Fruit fly (Drosophila melanogaster) whole organism, embryonic: Measurements from ENCODE around the gene Fst.
A peak's percentile ranks its signal among the peaks of the same experiment; 100 is the strongest.

Source experiments
- Antp ChIP-seq: fragments of 200-800 bp; sonication (Bioruptor generic); optimal IDR thresholded peaks from 3 replicates; lab custom pipeline; 2016; ENCODE audit warnings: missing biosample characterization, missing genetic modification characterization
- Asciz ChIP-seq: fragments of 200-800 bp; sonication (Bioruptor generic); optimal IDR thresholded peaks from 2 replicates; lab custom pipeline; 2017; ENCODE audit warnings: missing biosample characterization, mild to moderate bottlenecking, missing genetic modification characterization, missing genetic modification reagents
- Blimp-1 ChIP-seq: fragments of 200-800 bp; sonication (Bioruptor generic); optimal IDR thresholded peaks from 3 replicates; lab custom pipeline; 2018; ENCODE audit warnings: missing biosample characterization, missing genetic modification characterization, mild to moderate bottlenecking, moderate library complexity, missing genetic modification reagents
- CG10147 ChIP-seq: fragments of 200-800 bp; sonication (Bioruptor generic); optimal IDR thresholded peaks from 2 replicates; lab custom pipeline; 2019; ENCODE audit warnings: missing biosample characterization, mild to moderate bottlenecking, missing genetic modification characterization, moderate library complexity
- CG10209 ChIP-seq: fragments of 200-800 bp; sonication (Bioruptor generic); optimal IDR thresholded peaks from 3 replicates; lab custom pipeline; 2017; ENCODE audit warnings: missing biosample characterization, mild to moderate bottlenecking, missing genetic modification characterization, missing genetic modification reagents
- CG10654 ChIP-seq: fragments of 200-800 bp; sonication (Bioruptor generic); optimal IDR thresholded peaks from 2 replicates; lab custom pipeline; 2016; ENCODE audit warnings: missing biosample characterization, missing genetic modification characterization
- CG11085 ChIP-seq: fragments of 200-800 bp; sonication (Bioruptor generic); IDR thresholded peaks from 2 replicates; pipeline ENCODE4 v1.3.6; 2022; ENCODE audit warnings: missing biosample characterization, missing genetic modification characterization
- CG11695 ChIP-seq: fragments of 200-800 bp; sonication (Bioruptor generic); IDR thresholded peaks from 3 replicates; pipeline ENCODE4 v1.3.6; 2022; ENCODE audit warnings: missing biosample characterization, missing genetic modification characterization
- CG12744 ChIP-seq: fragments of 200-800 bp; sonication (Bioruptor generic); optimal IDR thresholded peaks from 2 replicates; lab custom pipeline; 2016; ENCODE audit warnings: missing biosample characterization, missing genetic modification characterization
- CG13296 ChIP-seq: fragments of 200-800 bp; sonication (Bioruptor generic); optimal IDR thresholded peaks from 3 replicates; lab custom pipeline; 2018; ENCODE audit warnings: missing biosample characterization, mild to moderate bottlenecking, missing genetic modification characterization
- CG14014 ChIP-seq: fragments of 200-800 bp; sonication (Bioruptor generic); IDR thresholded peaks from 2 replicates; pipeline ENCODE4 v1.3.6; 2022; ENCODE audit warnings: missing biosample characterization, missing genetic modification characterization
- CG14441 ChIP-seq: fragments of 200-800 bp; sonication (Bioruptor generic); IDR thresholded peaks from 2 replicates; pipeline ENCODE4 v1.3.6; 2022; ENCODE audit warnings: missing biosample characterization, missing genetic modification characterization
- CG17186 ChIP-seq: fragments of 200-800 bp; sonication (Bioruptor generic); optimal IDR thresholded peaks from 3 replicates; lab custom pipeline; 2017; ENCODE audit warnings: missing biosample characterization, missing genetic modification reagents, missing genetic modification characterization
- CG17829 ChIP-seq: fragments of 200-800 bp; optimal IDR thresholded peaks from 2 replicates; lab custom pipeline; 2019; ENCODE audit warnings: missing biosample characterization, mild to moderate bottlenecking, missing genetic modification characterization, moderate library complexity
- CG17912 ChIP-seq: fragments of 200-800 bp; sonication (Bioruptor generic); optimal IDR thresholded peaks from 2 replicates; lab custom pipeline; 2018; ENCODE audit warnings: missing biosample characterization, mild to moderate bottlenecking, missing genetic modification characterization
- CG32532 ChIP-seq: fragments of 200-800 bp; sonication (Bioruptor generic); IDR thresholded peaks from 2 replicates; pipeline ENCODE4 v1.3.6; 2022; ENCODE audit warnings: missing biosample characterization, missing genetic modification characterization
- CG4820 ChIP-seq: fragments of 200-800 bp; sonication (Bioruptor generic); optimal IDR thresholded peaks from 3 replicates; lab custom pipeline; 2016; ENCODE audit warnings: missing biosample characterization, missing genetic modification characterization
- CG6683 ChIP-seq: fragments of 200-800 bp; sonication (Bioruptor generic); optimal IDR thresholded peaks from 2 replicates; lab custom pipeline; 2017; ENCODE audit warnings: missing biosample characterization, mild to moderate bottlenecking, missing genetic modification characterization, missing genetic modification reagents
- CG7372 ChIP-seq: fragments of 200-800 bp; sonication (Bioruptor generic); IDR thresholded peaks from 2 replicates; pipeline ENCODE4 v1.3.6; 2022; ENCODE audit warnings: missing biosample characterization, missing genetic modification characterization
- CG9727 ChIP-seq: fragments of 200-800 bp; sonication (Bioruptor generic); optimal IDR thresholded peaks from 3 replicates; lab custom pipeline; 2017; ENCODE audit warnings: missing biosample characterization, mild to moderate bottlenecking, missing genetic modification characterization
- CHES-1-like ChIP-seq: fragments of 200-800 bp; sonication (Bioruptor generic); optimal IDR thresholded peaks from 2 replicates; lab custom pipeline; 2016; ENCODE audit warnings: missing biosample characterization, missing genetic modification characterization
- Fer2 ChIP-seq: fragments of 200-800 bp; sonication (Bioruptor generic); optimal IDR thresholded peaks from 2 replicates; lab custom pipeline; 2018; ENCODE audit warnings: missing biosample characterization, mild to moderate bottlenecking, missing genetic modification characterization, moderate library complexity
- HmgD ChIP-seq: fragments of 200-800 bp; sonication (Bioruptor generic); optimal IDR thresholded peaks from 3 replicates; lab custom pipeline; 2016; ENCODE audit warnings: missing biosample characterization, missing genetic modification characterization
- HmgZ ChIP-seq: fragments of 200-800 bp; sonication (Bioruptor generic); optimal IDR thresholded peaks from 2 replicates; lab custom pipeline; 2018; ENCODE audit warnings: missing biosample characterization, mild to moderate bottlenecking, missing genetic modification characterization
- MTF-1 ChIP-seq: fragments of 200-800 bp; sonication (Bioruptor generic); optimal IDR thresholded peaks from 2 replicates; lab custom pipeline; 2018; ENCODE audit warnings: missing biosample characterization, mild to moderate bottlenecking, missing genetic modification characterization, borderline replicate concordance
- Med ChIP-seq: fragments of 200-800 bp; sonication (Bioruptor generic); peaks from one replicate; lab custom pipeline; 2016; ENCODE audit warnings: missing biosample characterization, missing genetic modification characterization, mild to moderate bottlenecking, inconsistent platforms, moderate library complexity
- Myb ChIP-seq: fragments of 200-800 bp; sonication (Bioruptor generic); optimal IDR thresholded peaks from 2 replicates; lab custom pipeline; 2016; ENCODE audit warnings: missing biosample characterization, missing genetic modification characterization
- Optix ChIP-seq: fragments of 200-800 bp; sonication (Bioruptor generic); IDR thresholded peaks from 3 replicates; pipeline ENCODE4 v1.3.6; 2022; ENCODE audit warnings: missing biosample characterization, missing genetic modification characterization
- Pdp1 ChIP-seq, 2 experiments: fragments of 200-800 bp; sonication (Bioruptor generic); optimal IDR thresholded peaks; 3 replicates each; lab custom pipeline; 2016; ENCODE audit warnings: missing biosample characterization in 2 of 2, missing genetic modification characterization in 2 of 2, mild to moderate bottlenecking in 1 of 2, moderate library complexity in 1 of 2
- Rfx ChIP-seq: fragments of 200-800 bp; sonication (Bioruptor generic); IDR thresholded peaks from 2 replicates; pipeline ENCODE4 v1.3.6; 2022; ENCODE audit warnings: missing biosample characterization, missing genetic modification characterization
- Sin3A ChIP-seq: fragments of >200 bp; optimal IDR thresholded peaks from 2 replicates; lab custom pipeline; 2018
- Sry-δ ChIP-seq: fragments of 200-800 bp; sonication (Bioruptor generic); optimal IDR thresholded peaks from 2 replicates; lab custom pipeline; 2016; ENCODE audit warnings: missing biosample characterization, missing genetic modification characterization
- Xbp1 ChIP-seq: fragments of 200-800 bp; sonication (Bioruptor generic); optimal IDR thresholded peaks from 3 replicates; lab custom pipeline; 2016; ENCODE audit warnings: missing biosample characterization, mild to moderate bottlenecking, missing genetic modification characterization
- YL-1 ChIP-seq: fragments of 200-800 bp; sonication (Bioruptor generic); optimal IDR thresholded peaks from 3 replicates; lab custom pipeline; 2017; ENCODE audit warnings: missing biosample characterization, mild to moderate bottlenecking, missing genetic modification characterization
- aop ChIP-seq: fragments of 200-800 bp; sonication (Bioruptor generic); IDR thresholded peaks from 2 replicates; pipeline ENCODE4 v1.3.6; 2022; ENCODE audit warnings: missing biosample characterization, missing genetic modification characterization
- ash1 ChIP-seq: fragments of 200-800 bp; sonication (Bioruptor generic); optimal IDR thresholded peaks from 2 replicates; lab custom pipeline; 2018; ENCODE audit warnings: missing biosample characterization, mild to moderate bottlenecking, missing genetic modification characterization
- bbx ChIP-seq: fragments of 200-800 bp; sonication (Bioruptor generic); IDR thresholded peaks from 2 replicates; pipeline ENCODE4 v1.3.6; 2022; ENCODE audit warnings: missing biosample characterization, missing genetic modification characterization; ENCODE audit not compliant: partially characterized antibody
- eve ChIP-seq, 2 experiments: fragments of >200 bp; optimal IDR thresholded peaks; 2 replicates each; lab custom pipeline; 2017; ENCODE audit warnings: missing biosample characterization in 2 of 2, missing genetic modification characterization in 2 of 2
- ewg ChIP-seq: fragments of 200-800 bp; sonication (Bioruptor generic); optimal IDR thresholded peaks from 3 replicates; lab custom pipeline; 2017; ENCODE audit warnings: mild to moderate bottlenecking, missing biosample characterization, missing genetic modification reagents, missing genetic modification characterization
- exex ChIP-seq: fragments of 200-800 bp; sonication (Bioruptor generic); optimal IDR thresholded peaks from 4 replicates; lab custom pipeline; 2018; ENCODE audit warnings: missing biosample characterization, mild to moderate bottlenecking, missing genetic modification characterization, moderate library complexity
- kah ChIP-seq: fragments of 200-800 bp; sonication (Bioruptor generic); optimal IDR thresholded peaks from 2 replicates; lab custom pipeline; 2018; ENCODE audit warnings: missing biosample characterization, mild to moderate bottlenecking, missing genetic modification characterization
- ken ChIP-seq: fragments of 200-800 bp; sonication (Bioruptor generic); IDR thresholded peaks from 3 replicates; pipeline ENCODE4 v1.3.6; 2022; ENCODE audit warnings: missing biosample characterization, missing genetic modification characterization
- sens-2 ChIP-seq: fragments of 200-800 bp; sonication (Bioruptor generic); IDR thresholded peaks from 2 replicates; pipeline ENCODE4 v1.3.6; 2022; ENCODE audit warnings: missing biosample characterization, missing genetic modification characterization
- ssp ChIP-seq: fragments of 200-800 bp; sonication (Bioruptor generic); IDR thresholded peaks from 2 replicates; pipeline ENCODE4 v1.3.6; 2022; ENCODE audit warnings: missing biosample characterization, missing genetic modification characterization
- stc ChIP-seq: fragments of 200-800 bp; sonication (Bioruptor generic); IDR thresholded peaks from 2 replicates; pipeline ENCODE4 v1.3.6; 2022; ENCODE audit warnings: missing biosample characterization, missing genetic modification characterization
- stwl ChIP-seq: fragments of 200-800 bp; sonication (Bioruptor generic); optimal IDR thresholded peaks from 3 replicates; lab custom pipeline; 2018; ENCODE audit warnings: missing biosample characterization, mild to moderate bottlenecking, missing genetic modification characterization, moderate library complexity
- trh ChIP-seq: fragments of 200-800 bp; sonication (Bioruptor generic); optimal IDR thresholded peaks from 2 replicates; lab custom pipeline; 2016; ENCODE audit warnings: missing biosample characterization, missing genetic modification characterization
- unc-4 ChIP-seq: fragments of 200-800 bp; sonication (Bioruptor generic); IDR thresholded peaks from 2 replicates; pipeline ENCODE4 v1.3.6; 2022; ENCODE audit warnings: missing biosample characterization, missing genetic modification characterization; ENCODE audit not compliant: partially characterized antibody
- usp ChIP-seq: fragments of >200 bp; optimal IDR thresholded peaks from 2 replicates; lab custom pipeline; 2017; ENCODE audit warnings: missing biosample characterization, missing genetic modification characterization
- vfl ChIP-seq: fragments of 200-800 bp; sonication (Bioruptor generic); optimal IDR thresholded peaks from 2 replicates; lab custom pipeline; 2016; ENCODE audit warnings: missing biosample characterization, missing genetic modification characterization
- z ChIP-seq: fragments of 200-800 bp; sonication (Bioruptor generic); IDR thresholded peaks from 3 replicates; pipeline ENCODE4 v1.3.6; 2022; ENCODE audit warnings: missing biosample characterization, missing genetic modification characterization
- zfh1 ChIP-seq: fragments of 200-800 bp; sonication (Bioruptor generic); IDR thresholded peaks from 3 replicates; pipeline ENCODE4 v1.3.6; 2022; ENCODE audit warnings: missing biosample characterization, missing genetic modification characterization

Gene Fst

DNA sequence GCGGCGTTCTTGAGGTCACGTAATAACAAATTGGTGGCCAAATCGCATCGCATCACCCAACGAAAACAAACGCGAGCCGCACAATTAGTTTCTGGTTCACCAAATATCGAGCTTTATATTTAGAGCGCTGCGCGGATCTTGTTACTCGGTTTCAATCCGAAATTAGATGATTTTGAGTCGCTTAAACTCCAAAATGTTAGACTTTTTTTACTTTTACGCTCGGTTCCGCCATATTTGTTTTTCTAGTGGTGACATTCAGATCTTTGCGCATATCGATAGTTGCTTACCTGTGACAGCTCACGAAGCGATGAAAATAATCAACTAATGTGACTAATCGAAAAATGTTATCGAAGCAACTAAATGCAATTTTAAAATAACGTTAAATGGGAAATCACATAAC, 8.6 kb downstream of the Fst start, which contains the start of gene Scm (continued):
- TF ChIP-seq CG10209 (GFP tag; lab: Kevin White, UChicago): no peak
- no peak for TF ChIP-seq Antp (GFP tag; lab: Kevin White, UChicago)
- TF ChIP-seq Xbp1: peak; percentile 19
- no peak for TF ChIP-seq CG10654 (GFP tag; lab: Kevin White, UChicago)
- TF ChIP-seq CG17829 (tag; lab: Kevin White, UChicago): peak; percentile 50
- peak; percentile 85 for TF ChIP-seq CG17186 (GFP tag; lab: Kevin White, UChicago)
- peak; percentile 97 for TF ChIP-seq Sry-δ (GFP tag; lab: Kevin White, UChicago)
- no peak for TF ChIP-seq CG6683
- TF ChIP-seq ewg (GFP tag; lab: Kevin White, UChicago): no peak
- peak; percentile 92 for TF ChIP-seq unc-4 (GFP tag; lab: Robert Waterston, UW)
- peak; percentile 24; the same call in 1 of the 2 replicates for TF ChIP-seq Rfx (GFP tag; lab: Robert Waterston, UW)
- TF ChIP-seq Fer2 (tag; lab: Kevin White, UChicago): no peak
- TF ChIP-seq Pdp1 (GFP tag; optimal IDR thresholded peaks at IDR 0.05; lab: Kevin White, UChicago): peak in 1 of 2 experiments; percentile 89
- no peak for TF ChIP-seq CG32532 (GFP tag; lab: Robert Waterston, UW)
- 0 out of 2 replicates have a peak, but pooled peaks have one; percentile 34 for TF ChIP-seq CG14014 (GFP tag; lab: Robert Waterston, UW)
- no peak for TF ChIP-seq ssp
- no peak for TF ChIP-seq CG11085
- TF ChIP-seq sens-2 (GFP tag; lab: Robert Waterston, UW): no peak
- no peak for TF ChIP-seq CG12744 (GFP tag; lab: Kevin White, UChicago)
- no peak for TF ChIP-seq CG11695 (GFP tag; lab: Robert Waterston, UW)
- TF ChIP-seq trh (GFP tag; lab: Kevin White, UChicago): no peak
- TF ChIP-seq eve (GFP tag; optimal IDR thresholded peaks at IDR 0.05; lab: Kevin White, UChicago): no peak
- TF ChIP-seq z (GFP tag; lab: Robert Waterston, UW): no peak
- peak; percentile 58 for TF ChIP-seq Med (GFP tag; lab: Kevin White, UChicago)
- TF ChIP-seq kah: no peak
- no peak for TF ChIP-seq aop (GFP tag; lab: Robert Waterston, UW)
- TF ChIP-seq CG7372 (GFP tag; lab: Robert Waterston, UW): no peak
- no peak for TF ChIP-seq vfl (GFP tag; lab: Kevin White, UChicago)
- TF ChIP-seq CG14441 (GFP tag; lab: Robert Waterston, UW): no peak
- peak; percentile 70 for TF ChIP-seq HmgZ (tag; lab: Kevin White, UChicago)
- TF ChIP-seq Blimp-1 (GFP tag; lab: Kevin White, UChicago): no peak
- no peak for TF ChIP-seq zfh1
- TF ChIP-seq CG13296: no peak
- TF ChIP-seq ash1 (GFP tag; lab: Kevin White, UChicago): no peak
- TF ChIP-seq stwl: peak; percentile 100
- TF ChIP-seq HmgD (GFP tag; lab: Kevin White, UChicago): peak; percentile 61
- no peak for TF ChIP-seq MTF-1 (GFP tag; lab: Kevin White, UChicago)
- no peak for TF ChIP-seq CG9727 (GFP tag; lab: Kevin White, UChicago)
- TF ChIP-seq CG17912 (GFP tag; lab: Kevin White, UChicago): no peak
- no peak for TF ChIP-seq stc (GFP tag; lab: Robert Waterston, UW)
- TF ChIP-seq CG10147 (GFP tag; lab: Kevin White, UChicago): no peak
- TF ChIP-seq Myb (GFP tag; lab: Kevin White, UChicago): peak; percentile 94
- TF ChIP-seq Sin3A (lab: Kevin White, UChicago): peak; percentile 15
- no peak for TF ChIP-seq Asciz
- TF ChIP-seq exex (tag; lab: Kevin White, UChicago): peak; percentile 22
- no peak for TF ChIP-seq Optix (GFP tag; lab: Robert Waterston, UW)
- TF ChIP-seq CG4820 (GFP tag; lab: Kevin White, UChicago): no peak
- TF ChIP-seq YL-1 (GFP tag; lab: Kevin White, UChicago): peak; percentile 94
- TF ChIP-seq ken (GFP tag; lab: Robert Waterston, UW): no peak
- no peak for TF ChIP-seq usp
- TF ChIP-seq CHES-1-like (GFP tag; lab: Kevin White, UChicago): peak; percentile 65
- peak; percentile 95 for TF ChIP-seq bbx (GFP tag; lab: Robert Waterston, UW)
